Worm (Caenorhabditis elegans): ENCODE data around the gene B0238.12.

Gene B0238.12

ce11 chrV:5288676-5289075 is 23.0 kb downstream of the B0238.12 start:
- no peak for TF ChIP-seq fkh-3 (tag; optimal IDR thresholded peaks at IDR 0.05)
- no peak for TF ChIP-seq hsf-1 (GFP tag; IDR thresholded peaks at IDR 0.05)
- TF ChIP-seq F49E8.2 (tag; optimal IDR thresholded peaks at IDR 0.05; ENCODE audit: insufficient read depth) = no peak

DNA sequence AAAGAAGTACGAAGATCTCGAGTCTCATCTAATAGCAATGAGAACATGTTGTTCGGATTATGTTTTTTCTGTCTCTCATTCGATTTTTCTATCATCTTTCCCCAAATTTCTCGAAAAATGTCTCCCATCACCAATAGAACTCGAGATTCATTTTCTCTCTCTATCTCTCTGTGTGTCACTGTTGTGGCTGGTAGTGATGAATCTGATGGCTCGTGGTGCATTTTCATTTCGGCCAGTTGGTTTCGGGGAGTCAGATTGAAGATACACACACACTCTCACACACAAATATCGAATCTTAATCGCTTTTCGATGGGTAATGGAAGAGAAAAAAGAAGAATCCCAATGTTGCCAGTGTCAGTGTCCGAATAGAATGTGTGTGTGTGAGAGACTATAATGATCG is 30.3 kb downstream of the B0238.12 start:
- TF ChIP-seq somi-1 (GFP tag; optimal IDR thresholded peaks at IDR 0.05) = peak; percentile 2
- no peak for TF ChIP-seq C06A6.2 (GFP tag; conservative IDR thresholded peaks at IDR 0.05)

- TF ChIP-seq let-607 (tag; optimal IDR thresholded peaks at IDR 0.05) (no peak), ceh-40 (GFP tag; IDR thresholded peaks at IDR 0.05) (no peak), nhr-90 (tag; optimal IDR thresholded peaks at IDR 0.05) (no peak)
These were observed 32.1 kb downstream of the B0238.12 start for ce11 chrV:5297740-5298139.

DNA sequence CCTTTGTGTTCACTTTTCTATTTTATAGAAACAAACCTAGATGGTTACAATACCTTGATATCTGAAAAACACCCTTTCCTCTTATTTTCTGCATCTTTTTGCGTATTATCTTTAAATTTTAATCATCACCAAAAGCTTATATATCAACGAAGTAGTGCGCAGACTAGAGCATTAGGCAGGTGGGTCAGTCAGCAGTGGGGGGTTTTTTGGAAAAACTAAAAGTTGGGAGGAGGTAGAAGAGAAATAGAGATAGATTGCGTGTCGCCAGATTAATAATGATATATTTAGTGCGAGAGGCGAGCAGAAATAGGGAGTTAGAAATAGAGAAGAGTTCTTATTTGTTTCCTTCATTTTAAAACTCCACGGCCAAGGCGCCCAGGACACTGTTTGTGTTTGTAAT is 35.6 kb downstream of the B0238.12 start:
- TF ChIP-seq nhr-27 (tag; optimal IDR thresholded peaks at IDR 0.05) (no peak), ztf-26 (tag; optimal IDR thresholded peaks at IDR 0.05) (no peak), ztf-18 (tag; optimal IDR thresholded peaks at IDR 0.05) (no peak), B0336.3 (GFP tag; IDR thresholded peaks at IDR 0.05) (no peak), xnd-1 (tag; optimal IDR thresholded peaks at IDR 0.05) (no peak), nhr-179 (tag; optimal IDR thresholded peaks at IDR 0.05) (no peak), lin-40 (tag; optimal IDR thresholded peaks at IDR 0.05) (no peak), lin-54 (GFP tag; optimal IDR thresholded peaks at IDR 0.05) (no peak), K11D2.4 (GFP tag; IDR thresholded peaks at IDR 0.05) (no peak), sptf-2 (GFP tag; optimal IDR thresholded peaks at IDR 0.05) (no peak), Y53F4B.3 (GFP tag; IDR thresholded peaks at IDR 0.05) (no peak)

DNA sequence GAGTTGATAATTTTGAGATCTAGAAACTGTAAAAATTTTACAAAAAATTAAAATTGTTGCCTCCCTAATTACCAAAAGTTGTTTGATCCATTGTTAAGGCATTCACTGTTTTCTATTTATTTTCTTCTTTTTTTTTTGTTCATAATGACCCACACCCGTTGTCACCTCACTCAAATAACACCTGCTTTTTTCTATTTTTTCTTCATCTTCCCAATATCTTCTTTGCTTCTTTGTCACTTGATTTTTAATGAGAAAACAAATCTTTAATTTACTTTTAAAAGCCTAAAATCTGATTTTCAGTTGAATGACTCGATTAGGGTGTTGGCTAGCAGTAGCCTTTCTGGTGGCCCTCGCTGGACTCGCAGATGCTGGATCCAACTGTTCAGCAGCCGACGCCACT is 37.7 kb downstream of the B0238.12 start, which contains the start of gene ncx-2:
Gene ncx-2, plus strand, starts transcription at position 301 of the 400 bp plus-strand sequence.
- TF ChIP-seq lir-1 (GFP tag; conservative IDR thresholded peaks at IDR 0.05) (no peak), hmg-1.2 (GFP tag; IDR thresholded peaks at IDR 0.05) (no peak)

- TF ChIP-seq ztf-6 (GFP tag; IDR thresholded peaks at IDR 0.05) (no peak), ztf-18 (tag; optimal IDR thresholded peaks at IDR 0.05) (no peak), hsf-1 (GFP tag; IDR thresholded peaks at IDR 0.05) (no peak), T07F8.4 (tag; optimal IDR thresholded peaks at IDR 0.05) (no peak), nhr-179 (tag; optimal IDR thresholded peaks at IDR 0.05) (no peak), egl-18 (GFP tag; IDR thresholded peaks at IDR 0.05) (no peak), snpc-4 (GFP tag; optimal IDR thresholded peaks at IDR 0.05) (no peak), snpc-4 (tag; optimal IDR thresholded peaks at IDR 0.05) (no peak)
These were observed 38.7 kb downstream of the B0238.12 start for ce11 chrV:5304366-5304765.

DNA sequence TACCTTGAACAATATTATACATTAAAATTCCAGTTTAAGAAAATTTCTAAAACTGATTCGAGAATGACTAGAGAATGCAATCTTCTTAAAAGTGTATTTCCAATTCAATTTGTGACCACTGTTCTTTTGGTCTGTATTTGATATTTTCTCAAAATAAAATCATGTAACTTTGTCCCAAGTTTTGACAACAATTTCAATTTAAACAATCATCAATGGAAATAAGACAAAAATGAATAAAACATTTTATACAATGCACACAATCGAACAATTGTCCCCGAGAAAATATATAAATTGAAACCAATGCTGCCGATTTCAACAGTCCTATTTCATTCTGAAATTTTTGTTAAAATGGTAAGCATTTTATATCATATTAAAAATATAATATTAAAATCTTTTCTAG is 46.0 kb downstream of the B0238.12 start, which contains the start of gene C10G8.4:
Gene C10G8.4, plus strand, starts transcription at position 301 of the 400 bp plus-strand sequence.
- TF ChIP-seq nhr-27 (tag; optimal IDR thresholded peaks at IDR 0.05) (no peak), F57A8.1 (GFP tag; optimal IDR thresholded peaks at IDR 0.05) (no peak), rpc-1 (optimal IDR thresholded peaks at IDR 0.05) (no peak), rpc-1 (tag; optimal IDR thresholded peaks at IDR 0.05) (no peak), repo-1 (tag; optimal IDR thresholded peaks at IDR 0.05) (no peak), gei-17 (GFP tag; optimal IDR thresholded peaks at IDR 0.05) (no peak), B0035.1 (tag; optimal IDR thresholded peaks at IDR 0.05) (no peak), attf-5 (GFP tag; optimal IDR thresholded peaks at IDR 0.05) (no peak), ztf-22 (GFP tag; optimal IDR thresholded peaks at IDR 0.05) (no peak), let-607 (tag; optimal IDR thresholded peaks at IDR 0.05) (no peak), dpff-1 (tag; optimal IDR thresholded peaks at IDR 0.05) (no peak), pbrm-1 (GFP tag; IDR thresholded peaks at IDR 0.05) (no peak), akir-1 (GFP tag; optimal IDR thresholded peaks at IDR 0.05) (no peak), unc-62 (GFP tag; optimal IDR thresholded peaks at IDR 0.05) (no peak), egl-44 (GFP tag; IDR thresholded peaks at IDR 0.05) (no peak)
